Worm (Caenorhabditis elegans): ENCODE measurements around the gene srv-8.

Gene srv-8

ce11 chrV:13413301-13413700 is 7.2 kb downstream of the srv-8 start:
- TF ChIP-seq bed-2 (GFP tag; IDR thresholded peaks at IDR 0.05) (no peak), K12H6.12 (tag; optimal IDR thresholded peaks at IDR 0.05) (no peak), ccch-3 (GFP tag; optimal IDR thresholded peaks at IDR 0.05) (no peak), lir-1 (GFP tag; conservative IDR thresholded peaks at IDR 0.05) (no peak), unc-130 (GFP tag; optimal IDR thresholded peaks at IDR 0.05) (no peak), ztf-25 (GFP tag; IDR thresholded peaks at IDR 0.05) (no peak), ztf-3 (GFP tag; optimal IDR thresholded peaks at IDR 0.05) (no peak), B0336.3 (GFP tag; IDR thresholded peaks at IDR 0.05) (no peak), madf-3 (GFP tag; IDR thresholded peaks at IDR 0.05) (no peak), rcor-1 (GFP tag; IDR thresholded peaks at IDR 0.05) (no peak), B0035.1 (tag; optimal IDR thresholded peaks at IDR 0.05) (no peak), T26A5.8 (tag; optimal IDR thresholded peaks at IDR 0.05) (no peak)

- TF ChIP-seq hsf-1 (GFP tag; IDR thresholded peaks at IDR 0.05) (no peak), mes-4 (tag; optimal IDR thresholded peaks at IDR 0.05) (no peak), madf-3 (GFP tag; IDR thresholded peaks at IDR 0.05) (no peak), nfyb-1 (GFP tag; IDR thresholded peaks at IDR 0.05) (no peak), B0019.2 (GFP tag; conservative IDR thresholded peaks at IDR 0.05) (no peak)
These were observed 8.6 kb downstream of the srv-8 start for ce11 chrV:13411992-13412298.

- TF ChIP-seq lag-1 (GFP tag; IDR thresholded peaks at IDR 0.05) (no peak), egrh-3 (GFP tag; IDR thresholded peaks at IDR 0.05) (peak; percentile 87), zfh-2 (GFP tag; conservative IDR thresholded peaks at IDR 0.05) (peak; percentile 91)
These were observed 9.1 kb downstream of the srv-8 start for ce11 chrV:13411225-13411991.

- TF ChIP-seq ztf-28 (GFP tag; IDR thresholded peaks at IDR 0.05) (0 out of 2 replicates have a peak, but pooled peaks have one; percentile 37), sea-2 (GFP tag; IDR thresholded peaks at IDR 0.05) (no peak)
These were observed 9.9 kb downstream of the srv-8 start, which contains the start of gene F53F1.4 for ce11 chrV:13410688-13411087. F53F1.4 (plus strand) TSS chrV:13411077.

- TF ChIP-seq lin-54 (GFP tag; optimal IDR thresholded peaks at IDR 0.05) (peak; percentile 83), aptf-2 (GFP tag; conservative IDR thresholded peaks at IDR 0.05) (0 out of 2 replicates have a peak, but pooled peaks have one; percentile 23), nfya-2 (GFP tag; IDR thresholded peaks at IDR 0.05) (no peak), dpl-1 (GFP tag; optimal IDR thresholded peaks at IDR 0.05) (peak; percentile 26), mxl-1 (tag; optimal IDR thresholded peaks at IDR 0.05) (no peak), attf-3 (GFP tag; conservative IDR thresholded peaks at IDR 0.05) (0 out of 2 replicates have a peak, but pooled peaks have one; percentile 13), ztf-3 (GFP tag; optimal IDR thresholded peaks at IDR 0.05) (no peak), egl-18 (GFP tag; IDR thresholded peaks at IDR 0.05) (no peak), attf-6 (GFP tag; IDR thresholded peaks at IDR 0.05) (no peak), aptf-3 (GFP tag; IDR thresholded peaks at IDR 0.05) (no peak), zfh-2 (GFP tag; conservative IDR thresholded peaks at IDR 0.05) (no peak), ztf-28 (GFP tag; IDR thresholded peaks at IDR 0.05) (0 out of 2 replicates have a peak, but pooled peaks have one; percentile 11), lin-35 (GFP tag; optimal IDR thresholded peaks at IDR 0.05) (peak in 2 of 3 experiments; percentile 5 to 67), xnd-1 (tag; optimal IDR thresholded peaks at IDR 0.05) (peak; percentile 35), madf-8 (GFP tag; conservative IDR thresholded peaks at IDR 0.05) (peak; percentile 41; the same call in 1 of the 2 replicates), nhr-27 (tag; optimal IDR thresholded peaks at IDR 0.05) (no peak), unc-130 (GFP tag; optimal IDR thresholded peaks at IDR 0.05) (peak; percentile 5), efl-1 (GFP tag; optimal IDR thresholded peaks at IDR 0.05) (peak; percentile 48), T26A5.8 (tag; optimal IDR thresholded peaks at IDR 0.05) (no peak), hmg-20 (GFP tag; IDR thresholded peaks at IDR 0.05) (no peak), hlh-12 (tag; optimal IDR thresholded peaks at IDR 0.05) (no peak), ZK185.1 (tag; optimal IDR thresholded peaks at IDR 0.05; ENCODE audit: poor library complexity, severe bottlenecking) (peak; percentile 9), madf-10 (tag; optimal IDR thresholded peaks at IDR 0.05) (no peak), ceh-27 (GFP tag; optimal IDR thresholded peaks at IDR 0.05) (no peak), ceh-91 (GFP tag; IDR thresholded peaks at IDR 0.05) (peak; percentile 37; the same call in 1 of the 2 replicates)
These were observed 11.5 kb downstream of the srv-8 start for ce11 chrV:13409089-13409488.
